Fruit fly (Drosophila melanogaster) whole organism, embryonic: ENCODE data around the gene SrpRbeta.

Source experiments
- Awh ChIP-seq: fragments of 200-800 bp; sonication (Bioruptor generic); IDR thresholded peaks from 2 replicates; pipeline ENCODE4, ENCODE4 v1.3.6; 2022; ENCODE audit warnings: missing biosample characterization, missing genetic modification characterization
- CG10274 ChIP-seq: fragments of 200-800 bp; sonication (Bioruptor generic); optimal IDR thresholded peaks from 3 replicates; lab custom pipeline; 2017; ENCODE audit warnings: missing biosample characterization, mild to moderate bottlenecking, missing genetic modification characterization
- CG10654 ChIP-seq: fragments of 200-800 bp; sonication (Bioruptor generic); optimal IDR thresholded peaks from 2 replicates; lab custom pipeline; 2016; ENCODE audit warnings: missing biosample characterization, missing genetic modification characterization
- CG11560 ChIP-seq: fragments of 200-800 bp; sonication (Bioruptor generic); IDR thresholded peaks from 3 replicates; pipeline ENCODE4 v1.3.6; 2022; ENCODE audit warnings: missing biosample characterization, missing genetic modification characterization
- CG11696 ChIP-seq: fragments of 200-800 bp; sonication (Bioruptor generic); IDR thresholded peaks from 2 replicates; pipeline ENCODE4 v1.3.6; 2022; ENCODE audit warnings: missing biosample characterization, missing genetic modification characterization
- CG13287 ChIP-seq: fragments of 200-800 bp; sonication (Bioruptor generic); IDR thresholded peaks from 2 replicates; pipeline ENCODE4 v1.3.6; 2022; ENCODE audit warnings: missing biosample characterization, missing genetic modification characterization; ENCODE audit not compliant: partially characterized antibody
- CG13296 ChIP-seq: fragments of 200-800 bp; sonication (Bioruptor generic); optimal IDR thresholded peaks from 3 replicates; lab custom pipeline; 2018; ENCODE audit warnings: missing biosample characterization, mild to moderate bottlenecking, missing genetic modification characterization
- CG1603 ChIP-seq: fragments of 200-800 bp; sonication (Bioruptor generic); optimal IDR thresholded peaks from 2 replicates; lab custom pipeline; 2019; ENCODE audit warnings: missing biosample characterization, mild to moderate bottlenecking, missing genetic modification characterization, moderate library complexity
- CG17385 ChIP-seq: fragments of 200-800 bp; sonication (Bioruptor generic); optimal IDR thresholded peaks from 3 replicates; lab custom pipeline; 2018; ENCODE audit warnings: missing biosample characterization, mild to moderate bottlenecking, missing genetic modification characterization
- CG17612 ChIP-seq: fragments of 200-800 bp; sonication (Bioruptor generic); IDR thresholded peaks from 2 replicates; pipeline ENCODE4 v1.3.6; 2022; ENCODE audit warnings: missing biosample characterization, missing genetic modification characterization
- CG32767 ChIP-seq: fragments of 200-800 bp; sonication (Bioruptor generic); IDR thresholded peaks from 2 replicates; pipeline ENCODE4 v1.3.6; 2022; ENCODE audit warnings: missing biosample characterization, missing genetic modification characterization
- CG32772 ChIP-seq: fragments of 200-800 bp; sonication (Bioruptor generic); IDR thresholded peaks from 2 replicates; pipeline ENCODE4 v1.3.6; 2022; ENCODE audit warnings: missing biosample characterization, missing genetic modification characterization
- CG4282 ChIP-seq: fragments of 200-800 bp; sonication (Bioruptor generic); optimal IDR thresholded peaks from 2 replicates; lab custom pipeline; 2016; ENCODE audit warnings: missing biosample characterization, missing genetic modification characterization
- CG4617 ChIP-seq: fragments of 200-800 bp; sonication (Bioruptor generic); optimal IDR thresholded peaks from 3 replicates; lab custom pipeline; 2016; ENCODE audit warnings: missing biosample characterization, missing genetic modification characterization, borderline replicate concordance
- CG6854 ChIP-seq: fragments of 200-800 bp; sonication (Bioruptor generic); optimal IDR thresholded peaks from 3 replicates; lab custom pipeline; 2017; ENCODE audit warnings: missing biosample characterization, mild to moderate bottlenecking, missing genetic modification characterization
- CrebB ChIP-seq: fragments of 200-800 bp; sonication (Bioruptor generic); optimal IDR thresholded peaks from 3 replicates; lab custom pipeline; 2018; ENCODE audit warnings: missing biosample characterization, mild to moderate bottlenecking, missing genetic modification characterization
- Eip74EF ChIP-seq, 2 experiments: fragments of 200-800 bp in 1 of 2; fragments of >200 bp in 1 of 2; sonication (Bioruptor generic) in 1 of 2; optimal IDR thresholded peaks; 2 replicates each; lab custom pipeline; 2017 to 2019; ENCODE audit warnings: missing biosample characterization in 2 of 2, missing genetic modification characterization in 2 of 2, mild to moderate bottlenecking in 1 of 2, moderate library complexity in 1 of 2
- Ets97D ChIP-seq: fragments of 200-800 bp; sonication (Bioruptor generic); optimal IDR thresholded peaks from 3 replicates; lab custom pipeline; 2016; ENCODE audit warnings: missing biosample characterization, missing genetic modification characterization
- GATAe ChIP-seq: fragments of 200-800 bp; sonication (Bioruptor generic); conservative IDR thresholded peaks from 2 replicates; pipeline ENCODE4 v1.3.6; 2022; ENCODE audit warnings: missing biosample characterization, missing genetic modification characterization
- Gsc ChIP-seq: fragments of 200-800 bp; sonication (Bioruptor generic); IDR thresholded peaks from 2 replicates; pipeline ENCODE4 v1.3.6; 2022; ENCODE audit warnings: missing biosample characterization, missing genetic modification characterization
- Gug ChIP-seq: fragments of 200-800 bp; sonication (Bioruptor generic); IDR thresholded peaks from 4 replicates; pipeline ENCODE4 v1.3.6; 2022; ENCODE audit warnings: missing biosample characterization, missing genetic modification characterization
- Hr3 ChIP-seq: fragments of 200-800 bp; sonication (Bioruptor generic); optimal IDR thresholded peaks from 3 replicates; lab custom pipeline; 2016; ENCODE audit warnings: missing biosample characterization, missing genetic modification characterization
- Hr51 ChIP-seq, 2 experiments: fragments of 200-800 bp; sonication (Bioruptor generic); optimal IDR thresholded peaks; 2 replicates in 1 of 2; 3 replicates in 1 of 2; lab custom pipeline; 2016 to 2018; ENCODE audit warnings: missing biosample characterization in 2 of 2, missing genetic modification characterization in 2 of 2, mild to moderate bottlenecking in 1 of 2, moderate library complexity in 1 of 2
- Hsf ChIP-seq: fragments of 200-800 bp; sonication (Bioruptor generic); optimal IDR thresholded peaks from 3 replicates; lab custom pipeline; 2016; ENCODE audit warnings: missing biosample characterization, missing genetic modification characterization
- MBD-R2 ChIP-seq: fragments of 200-800 bp; sonication (Bioruptor generic); IDR thresholded peaks from 2 replicates; pipeline ENCODE4 v1.3.6; 2022; ENCODE audit warnings: missing biosample characterization, missing genetic modification characterization
- NFAT ChIP-seq: fragments of 200-800 bp; sonication (Bioruptor generic); IDR thresholded peaks from 2 replicates; pipeline ENCODE4 v1.3.6; 2022; ENCODE audit warnings: missing biosample characterization, missing genetic modification characterization
- Pdp1 ChIP-seq, 2 experiments: fragments of 200-800 bp; sonication (Bioruptor generic); optimal IDR thresholded peaks; 3 replicates each; lab custom pipeline; 2016; ENCODE audit warnings: missing biosample characterization in 2 of 2, missing genetic modification characterization in 2 of 2, mild to moderate bottlenecking in 1 of 2, moderate library complexity in 1 of 2
- Rfx ChIP-seq: fragments of 200-800 bp; sonication (Bioruptor generic); IDR thresholded peaks from 2 replicates; pipeline ENCODE4 v1.3.6; 2022; ENCODE audit warnings: missing biosample characterization, missing genetic modification characterization
- Rx ChIP-seq: fragments of 200-800 bp; sonication (Bioruptor generic); IDR thresholded peaks from 2 replicates; pipeline ENCODE4 v1.3.6; 2022; ENCODE audit warnings: missing biosample characterization, missing genetic modification characterization
- Sox100B ChIP-seq: fragments of 200-800 bp; sonication (Bioruptor generic); optimal IDR thresholded peaks from 3 replicates; lab custom pipeline; 2018; ENCODE audit warnings: missing biosample characterization, mild to moderate bottlenecking, missing genetic modification characterization
- YL-1 ChIP-seq: fragments of 200-800 bp; sonication (Bioruptor generic); optimal IDR thresholded peaks from 3 replicates; lab custom pipeline; 2017; ENCODE audit warnings: missing biosample characterization, mild to moderate bottlenecking, missing genetic modification characterization
- bbx ChIP-seq: fragments of 200-800 bp; sonication (Bioruptor generic); IDR thresholded peaks from 2 replicates; pipeline ENCODE4 v1.3.6; 2022; ENCODE audit warnings: missing biosample characterization, missing genetic modification characterization; ENCODE audit not compliant: partially characterized antibody
- bowl ChIP-seq: fragments of 200-800 bp; sonication (Bioruptor generic); IDR thresholded peaks from 2 replicates; pipeline ENCODE4 v1.3.6; 2022; ENCODE audit warnings: missing biosample characterization, missing genetic modification characterization
- bsh ChIP-seq, 2 experiments: fragments of 200-800 bp; sonication (Bioruptor generic); optimal IDR thresholded peaks; 2 replicates each; lab custom pipeline; 2017 to 2018; ENCODE audit warnings: mild to moderate bottlenecking in 2 of 2, missing biosample characterization in 2 of 2, missing genetic modification characterization in 2 of 2, moderate library complexity in 1 of 2
- croc ChIP-seq: fragments of 200-800 bp; sonication (Bioruptor generic); conservative IDR thresholded peaks from 3 replicates; pipeline ENCODE4 v1.3.6; 2022; ENCODE audit warnings: missing biosample characterization, missing genetic modification characterization
- exex ChIP-seq: fragments of 200-800 bp; sonication (Bioruptor generic); optimal IDR thresholded peaks from 4 replicates; lab custom pipeline; 2018; ENCODE audit warnings: missing biosample characterization, mild to moderate bottlenecking, missing genetic modification characterization, moderate library complexity
- kay ChIP-seq: fragments of 200-800 bp; sonication (Bioruptor generic); optimal IDR thresholded peaks from 2 replicates; lab custom pipeline; 2016; ENCODE audit warnings: missing biosample characterization, missing genetic modification characterization
- lmd ChIP-seq: fragments of 200-800 bp; sonication (Bioruptor generic); IDR thresholded peaks from 2 replicates; pipeline ENCODE4 v1.3.6; 2022; ENCODE audit warnings: missing biosample characterization, missing genetic modification characterization
- mam ChIP-seq: fragments of 200-800 bp; sonication (Bioruptor generic); optimal IDR thresholded peaks from 3 replicates; lab custom pipeline; 2016; ENCODE audit warnings: missing biosample characterization, missing genetic modification characterization
- oc ChIP-seq: fragments of 200-800 bp; sonication (Bioruptor generic); optimal IDR thresholded peaks from 2 replicates; lab custom pipeline; 2018; ENCODE audit warnings: missing biosample characterization, mild to moderate bottlenecking, missing genetic modification characterization, moderate library complexity
- pan ChIP-seq, 4 experiments: fragments of >200 bp in 3 of 4; fragments of 200-800 bp in 1 of 4; sonication (Bioruptor generic) in 1 of 4; optimal IDR thresholded peaks in 3 of 4; IDR thresholded peaks in 1 of 4; 2 replicates each; pipeline versions ENCODE4 v1.3.6 to Lab custom; 2017 to 2022; ENCODE audit warnings: missing biosample characterization in 2 of 4, missing genetic modification characterization in 2 of 4, mixed read lengths in 1 of 4
- shn ChIP-seq: fragments of 200-800 bp; sonication (Bioruptor generic); optimal IDR thresholded peaks from 3 replicates; lab custom pipeline; 2016; ENCODE audit warnings: missing biosample characterization, missing genetic modification characterization
- sna ChIP-seq: fragments of 200-800 bp; sonication (Bioruptor generic); IDR thresholded peaks from 2 replicates; pipeline ENCODE4 v1.3.6; 2022; ENCODE audit warnings: missing biosample characterization, missing genetic modification characterization; ENCODE audit not compliant: partially characterized antibody
- so ChIP-seq: fragments of 200-800 bp; sonication (Bioruptor generic); IDR thresholded peaks from 3 replicates; pipeline ENCODE4 v1.3.6; 2022; ENCODE audit warnings: missing biosample characterization, missing genetic modification characterization
- stc ChIP-seq: fragments of 200-800 bp; sonication (Bioruptor generic); IDR thresholded peaks from 2 replicates; pipeline ENCODE4 v1.3.6; 2022; ENCODE audit warnings: missing biosample characterization, missing genetic modification characterization
- tll ChIP-seq, 2 experiments: fragments of 200-800 bp in 1 of 2; fragments of >200 bp in 1 of 2; sonication (Bioruptor generic) in 1 of 2; optimal IDR thresholded peaks; 2 replicates each; lab custom pipeline; 2017 to 2019; ENCODE audit warnings: missing biosample characterization in 2 of 2, missing genetic modification characterization in 2 of 2, mild to moderate bottlenecking in 1 of 2, moderate library complexity in 1 of 2
- tna ChIP-seq: fragments of 200-800 bp; sonication (Bioruptor generic); IDR thresholded peaks from 2 replicates; pipeline ENCODE4 v1.3.6; 2022; ENCODE audit warnings: missing biosample characterization, missing genetic modification characterization; ENCODE audit not compliant: partially characterized antibody
- ttk ChIP-seq: fragments of 200-800 bp; sonication (Bioruptor generic); IDR thresholded peaks from 2 replicates; pipeline ENCODE4 v2.1.2; 2022; ENCODE audit warnings: missing biosample characterization, missing genetic modification characterization

Gene SrpRbeta

dm6 chr3L:8675545-8676084 lies 44.4 kb downstream of the SrpRbeta start, which contains the start of gene hry (continued):
- TF ChIP-seq exex (peak; percentile 29), mam (no peak), CG32772 (GFP tag; lab: Robert Waterston, UW) (no peak), CG13287 (GFP tag; lab: Robert Waterston, UW) (peak; percentile 62; the same call in 1 of the 2 replicates), CG10274 (GFP tag; lab: Kevin White, UChicago) (no peak), CG4282 (GFP tag; lab: Kevin White, UChicago) (no peak), CG17385 (GFP tag; lab: Kevin White, UChicago) (peak; percentile 49), NFAT (GFP tag; lab: Robert Waterston, UW) (peak; percentile 27; the same call in 1 of the 2 replicates), oc (tag; lab: Kevin White, UChicago) (peak; percentile 38), pan (optimal IDR thresholded peaks at IDR 0.05; lab: Kevin White, UChicago) (no peak), pan (GFP tag; optimal IDR thresholded peaks at IDR 0.05 in 1 of 2, IDR thresholded peaks at IDR 0.05 in 1 of 2) (peak in 1 of 2 experiments; percentile 61), Rx (GFP tag; lab: Robert Waterston, UW) (no peak), CG1603 (no peak), GATAe (GFP tag; lab: Robert Waterston, UW) (peak; percentile 61; the same call in 1 of the 2 replicates), Rfx (peak; percentile 30; the same call in 1 of the 2 replicates), CG13296 (GFP tag; lab: Kevin White, UChicago) (peak; percentile 52), Hr3 (no peak), Ets97D (GFP tag; lab: Kevin White, UChicago) (no peak), Hr51 (GFP tag; optimal IDR thresholded peaks at IDR 0.05; lab: Kevin White, UChicago) (peak in 1 of 2 experiments; percentile 8), bsh (GFP tag; optimal IDR thresholded peaks at IDR 0.05; lab: Kevin White, UChicago) (peak; percentile 8 to 13), Awh (GFP tag; lab: Robert Waterston, UW) (peak; percentile 75; the same call in 1 of the 2 replicates), sna (GFP tag; lab: Robert Waterston, UW) (no peak), Sox100B (GFP tag; lab: Kevin White, UChicago) (no peak), CG11696 (GFP tag; lab: Robert Waterston, UW) (0 out of 2 replicates have a peak, but pooled peaks have one; percentile 34), stc (GFP tag; lab: Robert Waterston, UW) (no peak; the same call in 1 of the 2 replicates), tna (GFP tag; lab: Robert Waterston, UW) (0 out of 2 replicates have a peak, but pooled peaks have one; percentile 32), ttk (GFP tag; lab: Robert Waterston, UW) (no peak; the same call in 1 of the 2 replicates), Hsf (GFP tag; lab: Kevin White, UChicago) (no peak), so (GFP tag; lab: Robert Waterston, UW) (peak; percentile 73; the same call in 2 of the 3 replicates), CrebB (tag; lab: Kevin White, UChicago) (peak; percentile 19), Eip74EF (GFP tag; optimal IDR thresholded peaks at IDR 0.05; lab: Kevin White, UChicago) (peak in 1 of 2 experiments; percentile 44), CG32767 (peak; percentile 40; the same call in 1 of the 2 replicates), Gsc (GFP tag; lab: Robert Waterston, UW) (no peak), kay (GFP tag; lab: Kevin White, UChicago) (peak; percentile 89), tll (GFP tag; optimal IDR thresholded peaks at IDR 0.05; lab: Kevin White, UChicago) (peak in 1 of 2 experiments; percentile 83), Pdp1 (GFP tag; optimal IDR thresholded peaks at IDR 0.05; lab: Kevin White, UChicago) (peak in 1 of 2 experiments; percentile 62), CG11560 (tag; lab: Robert Waterston, UW) (no peak), CG17612 (GFP tag; lab: Robert Waterston, UW) (no peak), bbx (peak; percentile 64), bowl (GFP tag; lab: Robert Waterston, UW) (no peak; the same call in 1 of the 2 replicates), croc (no peak), shn (no peak), CG6854 (GFP tag; lab: Kevin White, UChicago) (peak; percentile 48), Gug (GFP tag; lab: Robert Waterston, UW) (no peak; the same call in 3 of the 4 replicates), YL-1 (peak; percentile 46), lmd (GFP tag; lab: Robert Waterston, UW) (no peak), CG10654 (GFP tag; lab: Kevin White, UChicago) (no peak), MBD-R2 (GFP tag; lab: Robert Waterston, UW) (no peak), CG4617 (GFP tag; lab: Kevin White, UChicago) (no peak)
